Worm (Caenorhabditis elegans) whole organism, L4/young adult: Measurements from ENCODE around the gene C17F4.8.

Experiments
- W03F9.2 ChIP-seq: fragments of 150-350 bp; optimal IDR thresholded peaks from 2 replicates; lab custom pipeline; 2014; ENCODE audit warnings: missing biosample characterization, missing genetic modification characterization
- dao-5 ChIP-seq: sonication (generic microtip); optimal IDR thresholded peaks from 2 replicates; lab custom pipeline; 2016; ENCODE audit warnings: missing genotype, missing genetic modification characterization, moderate library complexity, missing compliant biosample characterization
- him-1 ChIP-seq: sonication (generic microtip); optimal IDR thresholded peaks from 2 replicates; lab custom pipeline; 2016; ENCODE audit warnings: missing genotype, missing genetic modification reagents, missing genetic modification characterization, missing compliant biosample characterization

DNA sequence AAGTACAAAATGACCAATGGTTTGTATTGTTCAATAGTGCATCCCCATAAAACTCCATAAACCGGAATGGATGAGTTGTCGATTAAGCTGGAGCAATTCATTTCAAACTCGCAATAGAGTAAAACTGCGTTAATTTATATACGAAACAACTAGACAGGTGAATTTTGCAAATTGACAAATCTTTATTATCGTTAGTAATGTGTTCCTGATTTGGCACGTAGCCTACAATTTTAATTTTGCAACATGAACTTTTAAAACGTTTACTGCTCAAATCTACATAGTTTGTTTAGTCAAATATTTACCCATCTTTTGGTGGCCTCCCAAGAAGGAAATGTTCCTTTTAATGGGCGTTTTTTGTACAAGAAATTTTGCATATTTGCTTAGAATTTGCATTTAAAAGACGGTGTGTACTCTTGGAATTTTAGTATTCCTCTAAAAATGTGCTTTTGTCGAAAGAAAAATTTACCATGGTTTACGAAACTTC lies 2.5 kb upstream of the C17F4.8 start, which contains the start of the genes srz-67 and C17F4.11:
- TF ChIP-seq dao-5 (no peak), him-1 (tag; lab: Kevin White, UChicago) (no peak), W03F9.2 (no peak)
